Worm (Caenorhabditis elegans): ENCODE results near the gene C35A5.8.

The C35A5.8 gene

ce11 chrV:10503893-10504292 is 21.8 kb downstream of the C35A5.8 start, which contains the start of gene C35A5.10:
TSS of gene C35A5.10 (plus strand) at chrV:10504193.
- TF ChIP-seq mep-1 (tag; optimal IDR thresholded peaks at IDR 0.05) (no peak), skn-1 (tag; optimal IDR thresholded peaks at IDR 0.05) (no peak), lin-39 (tag; optimal IDR thresholded peaks at IDR 0.05) (no peak), lin-15B (tag; optimal IDR thresholded peaks at IDR 0.05) (no peak), ceh-88 (GFP tag; IDR thresholded peaks at IDR 0.05) (no peak), mef-2 (tag; optimal IDR thresholded peaks at IDR 0.05) (no peak), lir-3 (tag; optimal IDR thresholded peaks at IDR 0.05; ENCODE audit: poor library complexity) (no peak), ceh-90 (tag; optimal IDR thresholded peaks at IDR 0.05) (no peak), Y116A8C.19 (tag; optimal IDR thresholded peaks at IDR 0.05; ENCODE audit: borderline replicate concordance) (no peak), ceh-8 (GFP tag; optimal IDR thresholded peaks at IDR 0.05) (no peak), rnt-1 (tag; optimal IDR thresholded peaks at IDR 0.05) (no peak), blmp-1 (tag; optimal IDR thresholded peaks at IDR 0.05) (no peak), sup-37 (GFP tag; optimal IDR thresholded peaks at IDR 0.05) (no peak)

DNA sequence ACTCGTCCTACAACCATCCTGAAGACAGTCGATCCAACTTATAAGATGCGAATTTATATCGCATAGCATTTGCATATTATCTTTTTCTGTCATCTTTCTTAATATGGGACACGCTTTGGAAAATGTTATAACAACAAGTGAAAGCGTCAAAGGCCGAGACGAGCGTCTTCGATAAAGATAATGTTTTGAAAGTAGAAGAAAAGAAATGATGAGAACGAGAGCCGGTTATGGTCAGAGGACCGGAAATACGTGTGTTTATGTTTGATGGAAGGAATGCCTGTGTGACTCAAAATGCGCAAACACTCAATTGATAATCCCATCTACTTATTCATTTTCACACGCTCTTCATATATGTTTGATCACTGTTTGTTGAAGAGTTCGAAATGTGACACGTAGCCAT is 22.7 kb downstream of the C35A5.8 start, which contains the start of gene C35A5.11:
Gene C35A5.11 (minus strand): TSS at position 101 of the 400 bp plus-strand sequence.
- TF ChIP-seq blmp-1 (tag; optimal IDR thresholded peaks at IDR 0.05) (peak; percentile 66), lin-39 (tag; optimal IDR thresholded peaks at IDR 0.05) (no peak)

ce11 chrV:10501295-10501694 is 24.4 kb downstream of the C35A5.8 start, which contains the start of gene C35A5.3:
TSS of gene C35A5.3 (minus strand) at chrV:10501395.
- TF ChIP-seq ceh-8 (GFP tag; optimal IDR thresholded peaks at IDR 0.05) = no peak
- TF ChIP-seq ztf-4 (tag; optimal IDR thresholded peaks at IDR 0.05) = no peak
- no peak for TF ChIP-seq elt-2 (tag; optimal IDR thresholded peaks at IDR 0.05)
- TF ChIP-seq pax-3 (tag; optimal IDR thresholded peaks at IDR 0.05) = no peak
- no peak for TF ChIP-seq unc-30 (tag; optimal IDR thresholded peaks at IDR 0.05)
- TF ChIP-seq lin-13 (GFP tag; optimal IDR thresholded peaks at IDR 0.05) = no peak
- no peak for TF ChIP-seq lir-3 (tag; optimal IDR thresholded peaks at IDR 0.05; ENCODE audit: poor library complexity)
- no peak for TF ChIP-seq alr-1 (tag; optimal IDR thresholded peaks at IDR 0.05; ENCODE audit: borderline replicate concordance)
- TF ChIP-seq rnt-1 (tag; optimal IDR thresholded peaks at IDR 0.05) = no peak
- no peak for TF ChIP-seq hlh-17 (GFP tag; optimal IDR thresholded peaks at IDR 0.05; ENCODE audit: borderline replicate concordance)
- no peak for TF ChIP-seq nhr-20 (tag; optimal IDR thresholded peaks at IDR 0.05)
- TF ChIP-seq ztf-11 (tag; optimal IDR thresholded peaks at IDR 0.05) = no peak
- no peak for TF ChIP-seq nhr-76 (tag; optimal IDR thresholded peaks at IDR 0.05)
- no peak for TF ChIP-seq dsc-1 (tag; optimal IDR thresholded peaks at IDR 0.05)

DNA sequence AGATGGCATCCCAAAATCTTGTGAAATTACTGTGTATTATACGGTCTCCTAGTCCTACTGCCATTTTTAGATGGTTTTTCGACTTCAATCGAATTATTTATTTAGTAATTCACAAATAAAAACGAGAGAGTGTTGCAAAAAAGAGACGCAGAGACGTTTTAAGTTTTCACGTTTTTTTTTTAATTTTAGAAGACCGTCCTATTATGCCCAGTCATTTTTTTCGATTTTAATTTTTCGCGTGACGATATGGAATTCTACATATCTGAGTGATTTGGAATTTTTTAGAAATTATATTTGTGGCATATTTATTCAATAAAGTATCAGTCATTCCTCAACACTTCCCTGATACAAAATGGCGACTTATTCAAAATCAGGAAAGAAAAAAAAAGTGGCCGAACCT is 29.0 kb downstream of the C35A5.8 start, which contains the start of gene C35A5.4:
Gene C35A5.4 (plus strand): TSS at position 301 of the 400 bp plus-strand sequence.
- TF ChIP-seq ets-5 (GFP tag; IDR thresholded peaks at IDR 0.05) (no peak), F16B12.6 (tag; optimal IDR thresholded peaks at IDR 0.05) (no peak), efl-3 (GFP tag; optimal IDR thresholded peaks at IDR 0.05) (no peak), rnt-1 (tag; optimal IDR thresholded peaks at IDR 0.05) (no peak), ces-1 (GFP tag; optimal IDR thresholded peaks at IDR 0.05) (no peak), mdl-1 (tag; optimal IDR thresholded peaks at IDR 0.05) (no peak), tbx-2 (tag; optimal IDR thresholded peaks at IDR 0.05) (no peak), lin-14 (GFP tag; optimal IDR thresholded peaks at IDR 0.05) (no peak), skn-1 (tag; optimal IDR thresholded peaks at IDR 0.05) (no peak), zag-1 (tag; optimal IDR thresholded peaks at IDR 0.05) (no peak), egl-27 (tag; optimal IDR thresholded peaks at IDR 0.05) (no peak)

DNA sequence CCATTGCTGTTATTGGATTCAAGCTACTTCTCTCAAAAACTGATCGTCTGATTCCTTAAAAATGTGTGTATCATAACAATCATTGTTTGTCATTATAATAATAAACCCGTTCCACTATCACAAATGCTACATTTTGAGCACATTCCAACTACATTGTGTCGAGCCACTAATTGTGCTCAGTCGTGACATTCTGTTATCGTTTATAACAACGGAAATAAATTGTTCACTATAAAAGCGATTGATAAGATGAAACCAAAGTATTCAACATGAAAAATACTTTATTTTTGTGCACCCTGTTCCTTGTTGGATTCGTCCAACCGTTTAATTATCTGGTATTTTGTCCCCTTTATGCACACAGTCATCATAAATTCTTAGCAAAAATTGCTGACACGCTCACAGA is 32.6 kb downstream of the C35A5.8 start, which contains the start of gene ugt-33:
Gene ugt-33 (plus strand): TSS at position 260 of the 400 bp plus-strand sequence.
- TF ChIP-seq lin-35 (GFP tag; optimal IDR thresholded peaks at IDR 0.05) (peak in 1 of 2 experiments; percentile 24), efl-1 (optimal IDR thresholded peaks at IDR 0.05) (no peak), efl-1 (GFP tag; optimal IDR thresholded peaks at IDR 0.05 in 1 of 2) (no peak), irx-1 (tag; optimal IDR thresholded peaks at IDR 0.05) (no peak), ets-5 (GFP tag; IDR thresholded peaks at IDR 0.05) (no peak), hlh-17 (GFP tag; optimal IDR thresholded peaks at IDR 0.05; ENCODE audit: borderline replicate concordance) (no peak), elt-2 (tag; optimal IDR thresholded peaks at IDR 0.05) (peak; percentile 57)

Data from whole organism, L1 larva.